Worm (Caenorhabditis elegans): ENCODE results near the gene ZC116.1.

ZC116.1 gene

ce11 chrV:12660280-12660818 lies 50.7 kb downstream of the ZC116.1 start, which contains the start of gene his-74:
Gene his-74, minus strand, starts transcription at chrV:12660330.
- TF ChIP-seq lin-15B (tag; optimal IDR thresholded peaks at IDR 0.05) (no peak), ceh-9 (tag; optimal IDR thresholded peaks at IDR 0.05) (no peak), ama-1 (optimal IDR thresholded peaks at IDR 0.05) (no peak), daf-12 (tag; optimal IDR thresholded peaks at IDR 0.05) (no peak), ceh-16 (tag; optimal IDR thresholded peaks at IDR 0.05) (no peak), nhr-23 (tag; optimal IDR thresholded peaks at IDR 0.05) (no peak), snpc-4 (tag; optimal IDR thresholded peaks at IDR 0.05) (no peak), nhr-77 (tag; optimal IDR thresholded peaks at IDR 0.05) (no peak), ZK546.5 (tag; optimal IDR thresholded peaks at IDR 0.05) (no peak), mml-1 (tag; optimal IDR thresholded peaks at IDR 0.05) (no peak), fkh-2 (tag; optimal IDR thresholded peaks at IDR 0.05) (no peak), ceh-82 (tag; optimal IDR thresholded peaks at IDR 0.05) (no peak), ceh-28 (tag; optimal IDR thresholded peaks at IDR 0.05) (no peak), pqm-1 (tag; optimal IDR thresholded peaks at IDR 0.05) (no peak)
